Fruit fly (Drosophila melanogaster): ENCODE measurements around the gene Nop56.

Gene Nop56

dm6 chr3R:22379942-22380341 lies 40.9 kb downstream of the Nop56 start, which contains the start of gene CG34149 (continued):
- TF ChIP-seq D19B (GFP tag; optimal IDR thresholded peaks at IDR 0.05) = no peak
- TF ChIP-seq BtbVII (GFP tag; optimal IDR thresholded peaks at IDR 0.05) = no peak
- TF ChIP-seq luna (GFP tag; optimal IDR thresholded peaks at IDR 0.05) = no peak
- TF ChIP-seq chinmo (GFP tag; IDR thresholded peaks at IDR 0.05; ENCODE audit: partially characterized antibody) = no peak
- TF ChIP-seq wdn (GFP tag; IDR thresholded peaks at IDR 0.05) = no peak
- TF ChIP-seq lola (GFP tag; optimal IDR thresholded peaks at IDR 0.05) = no peak
- TF ChIP-seq CG13287 (GFP tag; IDR thresholded peaks at IDR 0.05; ENCODE audit: partially characterized antibody) = peak; percentile 73
- TF ChIP-seq MBD-R2 (GFP tag; IDR thresholded peaks at IDR 0.05) = peak; percentile 53
- TF ChIP-seq Sry-δ (GFP tag; optimal IDR thresholded peaks at IDR 0.05) = peak; percentile 22
- 0 out of 3 replicates have a peak, but pooled peaks have one; percentile 19 for TF ChIP-seq Doc3 (GFP tag; IDR thresholded peaks at IDR 0.05; ENCODE audit: partially characterized antibody)
- no peak for TF ChIP-seq grau (tag; optimal IDR thresholded peaks at IDR 0.05)
- TF ChIP-seq salm (tag; optimal IDR thresholded peaks at IDR 0.05) = no peak
- TF ChIP-seq CG8290 (GFP tag; optimal IDR thresholded peaks at IDR 0.05) = no peak
- no peak for TF ChIP-seq CG8290 (tag; optimal IDR thresholded peaks at IDR 0.05)
- TF ChIP-seq Xbp1 (GFP tag; optimal IDR thresholded peaks at IDR 0.05) = no peak
- TF ChIP-seq dan (GFP tag; IDR thresholded peaks at IDR 0.05) = no peak
- no peak for TF ChIP-seq CG4404 (GFP tag; IDR thresholded peaks at IDR 0.05)
- TF ChIP-seq jing (GFP tag; optimal IDR thresholded peaks at IDR 0.05) = no peak
- TF ChIP-seq aop (GFP tag; IDR thresholded peaks at IDR 0.05) = no peak
- peak; percentile 28 for TF ChIP-seq pzg (GFP tag; optimal IDR thresholded peaks at IDR 0.05)
- TF ChIP-seq zen2 (GFP tag; IDR thresholded peaks at IDR 0.05; ENCODE audit: partially characterized antibody) = peak; percentile 41; the same call in 2 of the 3 replicates
- no peak for TF ChIP-seq CG10267 (tag; optimal IDR thresholded peaks at IDR 0.05)
- no peak; the same call in 1 of the 2 replicates for TF ChIP-seq tna (GFP tag; IDR thresholded peaks at IDR 0.05; ENCODE audit: partially characterized antibody)
- TF ChIP-seq CG11247 (GFP tag; IDR thresholded peaks at IDR 0.05) = no peak
- TF ChIP-seq lmd (GFP tag; IDR thresholded peaks at IDR 0.05) = no peak
- TF ChIP-seq psq (GFP tag; optimal IDR thresholded peaks at IDR 0.05) = no peak
- peak; percentile 10; the same call in 2 of the 3 replicates for TF ChIP-seq Opbp (GFP tag; IDR thresholded peaks at IDR 0.05; ENCODE audit: partially characterized antibody)
- no peak for TF ChIP-seq so (GFP tag; IDR thresholded peaks at IDR 0.05)
- TF ChIP-seq CG8478 (optimal IDR thresholded peaks at IDR 0.05) = no peak
- TF ChIP-seq Bgb (GFP tag; IDR thresholded peaks at IDR 0.05; ENCODE audit: partially characterized antibody) = peak; percentile 33; the same call in 1 of the 2 replicates
- TF ChIP-seq Ets97D (GFP tag; optimal IDR thresholded peaks at IDR 0.05) = no peak
- no peak for TF ChIP-seq twi (tag; optimal IDR thresholded peaks at IDR 0.05)
- TF ChIP-seq CG2875 (GFP tag; optimal IDR thresholded peaks at IDR 0.05) = no peak
- no peak for TF ChIP-seq hbn (GFP tag; IDR thresholded peaks at IDR 0.05; ENCODE audit: partially characterized antibody)
- TF ChIP-seq CG2889 (GFP tag; IDR thresholded peaks at IDR 0.05) = no peak
- TF ChIP-seq Atf6 (GFP tag; IDR thresholded peaks at IDR 0.05) = no peak
- no peak for TF ChIP-seq sd (tag; optimal IDR thresholded peaks at IDR 0.05)
- TF ChIP-seq NfI (GFP tag; optimal IDR thresholded peaks at IDR 0.05) = no peak
- TF ChIP-seq CG4854 (GFP tag; optimal IDR thresholded peaks at IDR 0.05) = no peak
- no peak for TF ChIP-seq CG18011 (GFP tag; optimal IDR thresholded peaks at IDR 0.05)
- no peak for TF ChIP-seq Max (GFP tag; optimal IDR thresholded peaks at IDR 0.05)
- TF ChIP-seq Adf1 (GFP tag; IDR thresholded peaks at IDR 0.05) = no peak
- no peak for TF ChIP-seq CG7372 (GFP tag; IDR thresholded peaks at IDR 0.05)
- TF ChIP-seq kay (GFP tag; optimal IDR thresholded peaks at IDR 0.05) = no peak
- peak; percentile 47 for TF ChIP-seq sna (GFP tag; IDR thresholded peaks at IDR 0.05; ENCODE audit: partially characterized antibody)
- TF ChIP-seq CG34224 (GFP tag; IDR thresholded peaks at IDR 0.05; ENCODE audit: partially characterized antibody) = peak; percentile 53; the same call in 1 of the 3 replicates
- no peak for TF ChIP-seq CG42726 (GFP tag; IDR thresholded peaks at IDR 0.05; ENCODE audit: partially characterized antibody)
- TF ChIP-seq pnt (GFP tag; optimal IDR thresholded peaks at IDR 0.05) = no peak
- no peak for TF ChIP-seq CG2129 (GFP tag; IDR thresholded peaks at IDR 0.05; ENCODE audit: partially characterized antibody)
- TF ChIP-seq fd96Cb (tag; optimal IDR thresholded peaks at IDR 0.05) = no peak
- peak; percentile 63 for TF ChIP-seq Dref (GFP tag; IDR thresholded peaks at IDR 0.05)

Data from whole organism, embryonic.